Worm (Caenorhabditis elegans): Measurements from ENCODE around the gene Y46H3C.7.

ce11 chrV:1654845-1655244 lies 39.0 kb downstream of the Y46H3C.7 start, which contains the start of gene irld-11:
- TF ChIP-seq madf-8 (GFP tag; conservative IDR thresholded peaks at IDR 0.05) (no peak), hmg-1.2 (GFP tag; IDR thresholded peaks at IDR 0.05) (no peak), dpff-1 (tag; optimal IDR thresholded peaks at IDR 0.05) (no peak)

Data from whole organism, young adult.